Fruit fly (Drosophila melanogaster): Measurements from ENCODE around the gene PGRP-LC.

DNA sequence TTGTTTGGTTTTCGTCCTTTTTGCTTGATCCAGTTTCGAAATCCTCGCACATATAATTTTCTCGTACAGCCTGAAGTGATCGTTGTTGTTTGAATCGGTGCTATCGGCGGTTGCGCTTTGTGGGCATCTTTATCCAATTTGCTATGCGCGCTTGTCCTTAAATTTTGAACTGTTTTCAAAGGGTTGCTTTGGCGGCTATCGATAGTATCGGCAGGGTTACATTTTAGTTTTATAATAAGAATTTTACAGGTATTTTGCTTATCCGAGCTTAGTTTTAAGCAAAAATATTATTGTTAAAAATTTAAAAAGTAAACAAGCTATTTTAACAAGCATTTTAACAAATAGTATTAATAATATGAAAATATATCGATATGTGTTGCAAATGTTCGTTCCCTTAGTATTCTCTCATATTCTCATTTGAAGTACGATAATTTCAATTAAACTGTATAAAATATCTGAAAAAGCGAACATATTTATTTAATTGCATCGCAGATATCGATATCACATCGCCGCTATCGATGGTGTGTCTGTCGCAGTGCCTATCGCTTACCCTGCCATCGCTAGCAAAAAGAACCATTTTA, 28.3 kb downstream of the PGRP-LC start, which contains the start of the genes Klp67A and CG4452:
- TF ChIP-seq grau (tag; optimal IDR thresholded peaks at IDR 0.05) (peak; percentile 51), jumu (GFP tag; optimal IDR thresholded peaks at IDR 0.05) (no peak), CG18262 (tag; optimal IDR thresholded peaks at IDR 0.05) (peak; percentile 68), NfI (GFP tag; optimal IDR thresholded peaks at IDR 0.05) (no peak), CG3281 (GFP tag; optimal IDR thresholded peaks at IDR 0.05) (peak; percentile 29), CG17912 (GFP tag; optimal IDR thresholded peaks at IDR 0.05) (no peak), CG10462 (GFP tag; optimal IDR thresholded peaks at IDR 0.05) (no peak), tgo (GFP tag; IDR thresholded peaks at IDR 0.05) (peak; percentile 21; the same call in 1 of the 3 replicates), CG8089 (GFP tag; optimal IDR thresholded peaks at IDR 0.05) (no peak), Hand (GFP tag; optimal IDR thresholded peaks at IDR 0.05) (no peak), nmo (GFP tag; optimal IDR thresholded peaks at IDR 0.05) (peak; percentile 79), bowl (GFP tag; IDR thresholded peaks at IDR 0.05) (no peak)
